Fruit fly (Drosophila melanogaster): ENCODE measurements around the gene Bulli.

Gene Bulli

dm6 chr3L:6467691-6468329 lies 20.7 kb upstream of the Bulli start (continued):
- TF ChIP-seq CG43689 (GFP tag; IDR thresholded peaks at IDR 0.05) (no peak), CG2712 (tag; optimal IDR thresholded peaks at IDR 0.05) (peak; percentile 90), Xrp1 (GFP tag; IDR thresholded peaks at IDR 0.05) (peak; percentile 82), CG31365 (tag; optimal IDR thresholded peaks at IDR 0.05) (no peak), CG42726 (GFP tag; IDR thresholded peaks at IDR 0.05; ENCODE audit: partially characterized antibody) (no peak), stwl (tag; optimal IDR thresholded peaks at IDR 0.05) (peak; percentile 13), gfzf (GFP tag; optimal IDR thresholded peaks at IDR 0.05) (no peak), kay (GFP tag; optimal IDR thresholded peaks at IDR 0.05) (no peak), CG33213 (GFP tag; optimal IDR thresholded peaks at IDR 0.05) (no peak), HHEX (GFP tag; optimal IDR thresholded peaks at IDR 0.05) (peak; percentile 39), Blimp-1 (GFP tag; optimal IDR thresholded peaks at IDR 0.05) (peak; percentile 75), Tbp (GFP tag; optimal IDR thresholded peaks at IDR 0.05) (no peak), bsh (GFP tag; optimal IDR thresholded peaks at IDR 0.05) (peak in 1 of 2 experiments; percentile 89), Awh (GFP tag; IDR thresholded peaks at IDR 0.05) (peak; percentile 59), CG13296 (GFP tag; optimal IDR thresholded peaks at IDR 0.05) (no peak), so (GFP tag; IDR thresholded peaks at IDR 0.05) (peak; percentile 14; the same call in 1 of the 3 replicates), Abd-B (GFP tag; optimal IDR thresholded peaks at IDR 0.05) (peak; percentile 68), CG9932 (GFP tag; IDR thresholded peaks at IDR 0.05) (no peak), CG4424 (GFP tag; optimal IDR thresholded peaks at IDR 0.05) (peak; percentile 66), HLH4C (GFP tag; IDR thresholded peaks at IDR 0.05; ENCODE audit: partially characterized antibody) (no peak), CG11695 (GFP tag; IDR thresholded peaks at IDR 0.05) (peak; percentile 56; the same call in 1 of the 3 replicates), gro (GFP tag; optimal IDR thresholded peaks at IDR 0.05) (no peak), jumu (GFP tag; optimal IDR thresholded peaks at IDR 0.05) (no peak), CG6689 (GFP tag; IDR thresholded peaks at IDR 0.05) (peak; percentile 49; the same call in 1 of the 2 replicates), H2.0 (GFP tag; IDR thresholded peaks at IDR 0.05) (peak; percentile 66), CG18476 (GFP tag; optimal IDR thresholded peaks at IDR 0.05) (peak; percentile 47), CG10979 (tag; optimal IDR thresholded peaks at IDR 0.05) (peak; percentile 86), CG34224 (GFP tag; IDR thresholded peaks at IDR 0.05; ENCODE audit: partially characterized antibody) (no peak), CG9437 (GFP tag; optimal IDR thresholded peaks at IDR 0.05) (peak; percentile 70), mld (GFP tag; IDR thresholded peaks at IDR 0.05; ENCODE audit: partially characterized antibody) (no peak), CG12104 (GFP tag; optimal IDR thresholded peaks at IDR 0.05) (peak; percentile 49), CrebB (tag; optimal IDR thresholded peaks at IDR 0.05) (peak; percentile 15), ind (GFP tag; optimal IDR thresholded peaks at IDR 0.05) (peak; percentile 40), Ssrp (tag; optimal IDR thresholded peaks at IDR 0.05) (peak; percentile 82), vnd (GFP tag; IDR thresholded peaks at IDR 0.05; ENCODE audit: partially characterized antibody) (no peak), Bdp1 (GFP tag; optimal IDR thresholded peaks at IDR 0.05) (peak; percentile 38), Dek (tag; optimal IDR thresholded peaks at IDR 0.05) (peak; percentile 25), Hmr (GFP tag; optimal IDR thresholded peaks at IDR 0.05) (peak; percentile 49), CG10462 (GFP tag; optimal IDR thresholded peaks at IDR 0.05) (peak; percentile 32), Elba2 (GFP tag; optimal IDR thresholded peaks at IDR 0.05) (no peak), tin (GFP tag; optimal IDR thresholded peaks at IDR 0.05) (peak; percentile 44), HLH3B (GFP tag; IDR thresholded peaks at IDR 0.05) (peak; percentile 56), Drgx (GFP tag; IDR thresholded peaks at IDR 0.05) (no peak), CG10565 (GFP tag; optimal IDR thresholded peaks at IDR 0.05) (no peak), trem (tag; optimal IDR thresholded peaks at IDR 0.05) (peak; percentile 64), Eip74EF (GFP tag; optimal IDR thresholded peaks at IDR 0.05) (peak in 1 of 2 experiments; percentile 67), CG15514 (GFP tag; optimal IDR thresholded peaks at IDR 0.05) (no peak), Mad (GFP tag; optimal IDR thresholded peaks at IDR 0.05) (peak; percentile 21), Hsf (GFP tag; optimal IDR thresholded peaks at IDR 0.05) (peak; percentile 30)

All from whole organism, embryonic.